Worm (Caenorhabditis elegans) whole organism, L4/young adult: Measurements from ENCODE around the gene C49F8.3.

Experiments used
- W03F9.2 ChIP-seq: fragments of 150-350 bp; optimal IDR thresholded peaks from 2 replicates; lab custom pipeline; 2014; ENCODE audit warnings: missing biosample characterization, missing genetic modification characterization
- him-1 ChIP-seq: sonication (generic microtip); optimal IDR thresholded peaks from 2 replicates; lab custom pipeline; 2016; ENCODE audit warnings: missing genotype, missing genetic modification reagents, missing genetic modification characterization, missing compliant biosample characterization

DNA sequence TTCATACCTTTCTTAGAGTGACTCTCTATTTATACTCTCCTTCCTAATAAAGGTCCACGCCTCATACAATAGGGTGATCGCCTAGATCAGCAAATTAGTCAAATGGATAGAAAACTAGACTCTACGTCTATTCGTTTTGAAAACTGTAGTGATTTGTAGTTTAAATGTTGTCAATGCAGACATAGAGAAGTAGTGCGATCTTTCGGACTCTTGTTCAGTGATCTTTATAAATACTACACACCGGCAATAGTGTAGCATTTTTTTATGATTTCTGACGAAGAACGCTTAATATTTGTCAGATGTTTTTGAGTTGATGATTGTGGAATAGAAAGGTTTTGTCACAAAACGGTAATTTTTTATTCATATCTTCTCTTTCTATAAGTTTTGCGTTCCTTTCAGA, 24.0 kb upstream of the C49F8.3 start:
- TF ChIP-seq W03F9.2 (no peak), him-1 (tag; lab: Kevin White, UChicago) (no peak)
